Worm (Caenorhabditis elegans) whole organism, L2 larva: ENCODE results near the gene C23H5.15.

Experiments used
- C34F6.9 ChIP-seq: fragments of 150-350 bp; optimal IDR thresholded peaks from 2 replicates; lab custom pipeline; 2014; ENCODE audit warnings: missing biosample characterization, missing genetic modification characterization
- F13H6.1 ChIP-seq: sonication (generic microtip); optimal IDR thresholded peaks from 2 replicates; lab custom pipeline; 2016; ENCODE audit warnings: missing genetic modification characterization, missing compliant biosample characterization
- R02D3.7 ChIP-seq: fragments of 150-350 bp; optimal IDR thresholded peaks from 2 replicates; lab custom pipeline; 2014; ENCODE audit warnings: missing biosample characterization, missing genetic modification characterization
- Y55F3AM.14 ChIP-seq: fragments of 200-800 bp; sonication (Bioruptor generic); optimal IDR thresholded peaks from 2 replicates; lab custom pipeline; 2018; ENCODE audit warnings: mild to moderate bottlenecking, missing genetic modification characterization, missing compliant biosample characterization
- ZK546.5 ChIP-seq: sonication (generic microtip); optimal IDR thresholded peaks from 2 replicates; lab custom pipeline; 2017; ENCODE audit warnings: missing biosample characterization, missing genetic modification characterization
- ama-1 ChIP-seq: fragments of 150-350 bp; optimal IDR thresholded peaks from 2 replicates; lab custom pipeline; 2018; ENCODE audit warnings: inconsistent platforms
- blmp-1 ChIP-seq: sonication (generic microtip); optimal IDR thresholded peaks from 2 replicates; lab custom pipeline; 2017; ENCODE audit warnings: missing genetic modification characterization, mild to moderate bottlenecking, missing compliant biosample characterization, antibody characterized with exemption, moderate library complexity; ENCODE audit not compliant: insufficient read depth
- ceh-16 ChIP-seq: fragments of 150-350 bp; optimal IDR thresholded peaks from 2 replicates; lab custom pipeline; 2014; ENCODE audit warnings: missing biosample characterization, missing genetic modification characterization
- ceh-82 ChIP-seq: fragments of 150-350 bp; optimal IDR thresholded peaks from 2 replicates; lab custom pipeline; 2014; ENCODE audit warnings: missing biosample characterization, missing genetic modification characterization
- crh-2 ChIP-seq: sonication (generic microtip); optimal IDR thresholded peaks from 2 replicates; lab custom pipeline; 2017; ENCODE audit warnings: missing biosample characterization, missing genetic modification characterization
- dmd-4 ChIP-seq: sonication (generic microtip); optimal IDR thresholded peaks from 2 replicates; lab custom pipeline; 2017; ENCODE audit warnings: missing biosample characterization, missing genetic modification characterization
- egl-27 ChIP-seq: sonication (generic microtip); optimal IDR thresholded peaks from 3 replicates; lab custom pipeline; 2017; ENCODE audit warnings: missing biosample characterization, missing genetic modification reagents, missing genetic modification characterization
- elt-1 ChIP-seq: fragments of 150-350 bp; optimal IDR thresholded peaks from 2 replicates; lab custom pipeline; 2014; ENCODE audit warnings: missing biosample characterization, missing genetic modification characterization
- elt-3 ChIP-seq: sonication (generic microtip); optimal IDR thresholded peaks from 2 replicates; lab custom pipeline; 2017; ENCODE audit warnings: missing biosample characterization, missing genetic modification characterization
- fos-1 ChIP-seq: fragments of 150-350 bp; optimal IDR thresholded peaks from 2 replicates; lab custom pipeline; 2014; ENCODE audit warnings: missing biosample characterization, missing genetic modification characterization
- gmeb-1 ChIP-seq: fragments of 150-350 bp; optimal IDR thresholded peaks from 2 replicates; lab custom pipeline; 2014; ENCODE audit warnings: missing biosample characterization, missing genetic modification characterization
- lsy-2 ChIP-seq, 2 experiments: fragments of 150-350 bp in 1 of 2; sonication (generic microtip) in 1 of 2; optimal IDR thresholded peaks; 2 replicates each; lab custom pipeline; 2014 to 2017; ENCODE audit warnings: missing biosample characterization in 2 of 2, missing genetic modification characterization in 2 of 2
- mab-5 ChIP-seq: fragments of 150-350 bp; optimal IDR thresholded peaks from 2 replicates; lab custom pipeline; 2014; ENCODE audit warnings: missing biosample characterization, missing genetic modification characterization
- mbf-1 ChIP-seq: sonication (generic microtip); optimal IDR thresholded peaks from 2 replicates; lab custom pipeline; 2017; ENCODE audit warnings: missing biosample characterization, missing genetic modification characterization
- mdl-1 ChIP-seq, 2 experiments: fragments of 150-350 bp in 1 of 2; sonication (generic microtip) in 1 of 2; optimal IDR thresholded peaks; 2 replicates each; lab custom pipeline; 2017; ENCODE audit warnings: missing biosample characterization in 2 of 2, missing genetic modification characterization in 2 of 2
- nhr-11 ChIP-seq: fragments of 150-350 bp; optimal IDR thresholded peaks from 2 replicates; lab custom pipeline; 2014; ENCODE audit warnings: missing biosample characterization, missing genetic modification characterization
- nhr-129 ChIP-seq: fragments of 150-350 bp; optimal IDR thresholded peaks from 2 replicates; lab custom pipeline; 2014; ENCODE audit warnings: missing biosample characterization, missing genetic modification characterization
- nhr-21 ChIP-seq: fragments of 150-350 bp; optimal IDR thresholded peaks from 2 replicates; lab custom pipeline; 2014; ENCODE audit warnings: missing biosample characterization, missing genetic modification characterization
- nhr-23 ChIP-seq: fragments of 150-350 bp; optimal IDR thresholded peaks from 2 replicates; lab custom pipeline; 2014; ENCODE audit warnings: missing biosample characterization, missing genetic modification reagents, missing genetic modification characterization
- nhr-237 ChIP-seq: fragments of 150-350 bp; optimal IDR thresholded peaks from 2 replicates; lab custom pipeline; 2014; ENCODE audit warnings: missing biosample characterization, missing genetic modification characterization
- nhr-25 ChIP-seq: fragments of 150-350 bp; sonication (generic microtip); optimal IDR thresholded peaks from 3 replicates; lab custom pipeline; 2014; ENCODE audit warnings: missing biosample characterization, missing genetic modification characterization
- nhr-6 ChIP-seq: fragments of 150-350 bp; optimal IDR thresholded peaks from 2 replicates; lab custom pipeline; 2014; ENCODE audit warnings: missing biosample characterization, missing genetic modification characterization
- nhr-77 ChIP-seq: fragments of 150-350 bp; optimal IDR thresholded peaks from 2 replicates; lab custom pipeline; 2014; ENCODE audit warnings: missing biosample characterization, missing genetic modification characterization
- peb-1 ChIP-seq: fragments of 150-350 bp; optimal IDR thresholded peaks from 2 replicates; lab custom pipeline; 2014; ENCODE audit warnings: missing biosample characterization, missing genetic modification characterization
- sem-4 ChIP-seq: fragments of 150-350 bp; optimal IDR thresholded peaks from 2 replicates; lab custom pipeline; 2014; ENCODE audit warnings: missing biosample characterization, missing genetic modification reagents, missing genetic modification characterization
- skn-1 ChIP-seq: sonication (generic microtip); optimal IDR thresholded peaks from 2 replicates; lab custom pipeline; 2017; ENCODE audit warnings: missing biosample characterization, missing genetic modification characterization
- sma-3 ChIP-seq: sonication (generic microtip); optimal IDR thresholded peaks from 2 replicates; lab custom pipeline; 2016; ENCODE audit warnings: missing genetic modification reagents, missing genetic modification characterization, missing compliant biosample characterization
- sma-9 ChIP-seq, 2 experiments: fragments of 150-350 bp in 1 of 2; sonication (generic microtip) in 1 of 2; optimal IDR thresholded peaks; 2 replicates each; lab custom pipeline; 2014 to 2016; ENCODE audit warnings: missing genetic modification characterization in 2 of 2, mild to moderate bottlenecking in 1 of 2, missing biosample characterization in 1 of 2, missing compliant biosample characterization in 1 of 2, missing genetic modification reagents in 1 of 2, moderate library complexity in 1 of 2
- snpc-4 ChIP-seq: fragments of 150-350 bp; optimal IDR thresholded peaks from 2 replicates; lab custom pipeline; 2014; ENCODE audit warnings: missing biosample characterization, missing genetic modification characterization
- unc-39 ChIP-seq: fragments of 150-350 bp; optimal IDR thresholded peaks from 2 replicates; lab custom pipeline; 2014; ENCODE audit warnings: missing biosample characterization, missing genetic modification characterization
- unc-62 ChIP-seq: fragments of 150-350 bp; optimal IDR thresholded peaks from 2 replicates; lab custom pipeline; 2014; ENCODE audit warnings: missing biosample characterization, missing genetic modification reagents, missing genetic modification characterization
- ztf-1 ChIP-seq: fragments of 200-800 bp; sonication (Bioruptor generic); conservative IDR thresholded peaks from 2 replicates; pipeline ENCODE4 v1.3.6; 2022; ENCODE audit warnings: missing genetic modification characterization, missing compliant biosample characterization
- ztf-4 ChIP-seq: fragments of 150-350 bp; optimal IDR thresholded peaks from 2 replicates; lab custom pipeline; 2014; ENCODE audit warnings: missing biosample characterization, missing genetic modification characterization

C23H5.15 gene

ce11 chrIV:2102793-2103192, at the start of gene C23H5.15:
Gene C23H5.15, minus strand, starts transcription at chrIV:2102893.
- TF ChIP-seq elt-3 (no peak), elt-1 (tag; lab: Kevin White, UChicago) (no peak), skn-1 (tag; lab: Kevin White, UChicago) (no peak)

ce11 chrIV:2149247-2149756, 46.6 kb upstream of the C23H5.15 start, which contains the start of gene C54E4.5:
Gene C54E4.5, minus strand, starts transcription at chrIV:2149297.
- TF ChIP-seq fos-1 (tag; lab: Kevin White, UChicago) (no peak), nhr-237 (tag; lab: Kevin White, UChicago) (no peak), unc-62 (GFP tag; lab: Kevin White, UChicago) (no peak), Y55F3AM.14 (no peak), ceh-16 (tag; lab: Kevin White, UChicago) (peak; percentile 3), crh-2 (tag; lab: Kevin White, UChicago) (peak; percentile 6), ama-1 (lab: Kevin White, UChicago) (no peak), blmp-1 (tag; lab: Kevin White, UChicago) (peak; percentile 44), nhr-25 (tag; lab: Kevin White, UChicago) (peak; percentile 70), nhr-11 (no peak), sma-9 (GFP tag; optimal IDR thresholded peaks at IDR 0.05; lab: Kevin White, UChicago) (peak; percentile 80), sma-9 (tag; optimal IDR thresholded peaks at IDR 0.05; lab: Kevin White, UChicago) (no peak), nhr-21 (tag; lab: Kevin White, UChicago) (peak; percentile 53), mab-5 (tag; lab: Kevin White, UChicago) (no peak), snpc-4 (tag; lab: Kevin White, UChicago) (no peak), egl-27 (tag; lab: Kevin White, UChicago) (peak; percentile 54), unc-39 (tag; lab: Kevin White, UChicago) (no peak), sma-3 (GFP tag; lab: Kevin White, UChicago) (peak; percentile 52), nhr-129 (no peak), sem-4 (tag; lab: Kevin White, UChicago) (no peak), dmd-4 (tag; lab: Kevin White, UChicago) (no peak), gmeb-1 (tag; lab: Kevin White, UChicago) (peak; percentile 38), ceh-82 (tag; lab: Kevin White, UChicago) (no peak), ZK546.5 (tag; lab: Kevin White, UChicago) (no peak), peb-1 (no peak), lsy-2 (tag; optimal IDR thresholded peaks at IDR 0.05; lab: Kevin White, UChicago) (no peak)
- TF ChIP-seq, all 48 proteins: peak for 9

- TF ChIP-seq F13H6.1 (tag; lab: Kevin White, UChicago) (no peak), R02D3.7 (no peak), nhr-25 (tag; lab: Kevin White, UChicago) (no peak), C34F6.9 (tag; lab: Kevin White, UChicago) (no peak), elt-1 (tag; lab: Kevin White, UChicago) (no peak), sem-4 (tag; lab: Kevin White, UChicago) (no peak), snpc-4 (tag; lab: Kevin White, UChicago) (no peak), nhr-77 (tag; lab: Kevin White, UChicago) (no peak)
Observed at ce11 chrIV:2142320-2142719, 39.6 kb upstream of the C23H5.15 start.

ce11 chrIV:2140543-2140942, 37.9 kb upstream of the C23H5.15 start, which contains the start of gene C54E4.12:
Gene C54E4.12, minus strand, starts transcription at chrIV:2140643.
- no peak for TF ChIP-seq dmd-4 (tag; lab: Kevin White, UChicago)
- TF ChIP-seq nhr-237 (tag; lab: Kevin White, UChicago): no peak
- TF ChIP-seq elt-3: no peak
- TF ChIP-seq unc-62 (GFP tag; lab: Kevin White, UChicago): no peak
- TF ChIP-seq nhr-77 (tag; lab: Kevin White, UChicago): no peak
- TF ChIP-seq nhr-6: no peak
- no peak for TF ChIP-seq sem-4 (tag; lab: Kevin White, UChicago)
- no peak for TF ChIP-seq mbf-1
- no peak for TF ChIP-seq unc-39 (tag; lab: Kevin White, UChicago)
- no peak for TF ChIP-seq peb-1
- TF ChIP-seq sma-3 (GFP tag; lab: Kevin White, UChicago): no peak
- no peak for TF ChIP-seq ztf-1 (GFP tag; lab: Robert Waterston, UW)
- TF ChIP-seq nhr-129: no peak
- no peak for TF ChIP-seq ztf-4 (tag; lab: Kevin White, UChicago)
- TF ChIP-seq nhr-23 (tag; lab: Kevin White, UChicago): no peak
- TF ChIP-seq fos-1 (tag; lab: Kevin White, UChicago): no peak
- TF ChIP-seq nhr-21 (tag; lab: Kevin White, UChicago): no peak
- TF ChIP-seq C34F6.9 (tag; lab: Kevin White, UChicago): no peak
- TF ChIP-seq mdl-1 (tag; optimal IDR thresholded peaks at IDR 0.05; lab: Kevin White, UChicago): no peak
- TF ChIP-seq lsy-2 (tag; optimal IDR thresholded peaks at IDR 0.05; lab: Kevin White, UChicago): no peak
- TF ChIP-seq, all 48 proteins: peak for 0
